Worm (Caenorhabditis elegans) whole organism, mixed stage, embryonic: ENCODE measurements around the gene gei-14.

Experiments used
- ceh-39 ChIP-seq: fragments of 150-350 bp; optimal IDR thresholded peaks from 2 replicates; lab custom pipeline; 2014; ENCODE audit warnings: missing biosample characterization, missing genetic modification characterization
- elt-1 ChIP-seq: sonication (generic microtip); optimal IDR thresholded peaks from 2 replicates; lab custom pipeline; 2017; ENCODE audit warnings: missing genetic modification characterization, mild to moderate bottlenecking, missing compliant biosample characterization, antibody characterized with exemption, moderate library complexity, borderline replicate concordance; ENCODE audit not compliant: insufficient read depth
- lin-13 ChIP-seq: fragments of 150-350 bp; optimal IDR thresholded peaks from 2 replicates; lab custom pipeline; 2014; ENCODE audit warnings: missing biosample characterization, missing genetic modification characterization
- lsy-2 ChIP-seq: fragments of 150-350 bp; optimal IDR thresholded peaks from 2 replicates; lab custom pipeline; 2014; ENCODE audit warnings: missing biosample characterization, missing genetic modification characterization
- nhr-237 ChIP-seq: fragments of 150-350 bp; optimal IDR thresholded peaks from 2 replicates; lab custom pipeline; 2014; ENCODE audit warnings: missing biosample characterization, missing genetic modification characterization
- pha-4 ChIP-seq: fragments of 150-350 bp; optimal IDR thresholded peaks from 2 replicates; lab custom pipeline; 2018; ENCODE audit warnings: missing biosample characterization, missing genetic modification reagents, missing genetic modification characterization
- unc-62 ChIP-seq: fragments of 150-350 bp; optimal IDR thresholded peaks from 2 replicates; lab custom pipeline; 2014; ENCODE audit warnings: missing biosample characterization, missing genetic modification reagents, missing genetic modification characterization
- ztf-11 ChIP-seq: fragments of 150-350 bp; optimal IDR thresholded peaks from 2 replicates; lab custom pipeline; 2014; ENCODE audit warnings: missing biosample characterization, missing genetic modification characterization

ce11 chrII:8311484-8311883 lies 35.5 kb upstream of the gei-14 start:
- no peak for TF ChIP-seq ztf-11 (tag; lab: Kevin White, UChicago)
- TF ChIP-seq lin-13 (tag; lab: Kevin White, UChicago), result no peak
- TF ChIP-seq elt-1 (tag; lab: Kevin White, UChicago), result no peak
- TF ChIP-seq pha-4 (tag; lab: Kevin White, UChicago), result no peak
- TF ChIP-seq ceh-39 (tag; lab: Kevin White, UChicago), result no peak
- no peak for TF ChIP-seq lsy-2 (tag; lab: Kevin White, UChicago)
- no peak for TF ChIP-seq unc-62 (GFP tag; lab: Kevin White, UChicago)
- TF ChIP-seq nhr-237 (tag; lab: Kevin White, UChicago), result no peak
